Fruit fly (Drosophila melanogaster): ENCODE results near the gene mtDNA-helicase.

Gene mtDNA-helicase

dm6 chr2L:9938631-9939256 is 45.5 kb upstream of the mtDNA-helicase start, which contains the start of the genes Datp and CG4619 (continued):
- peak; percentile 93 for TF ChIP-seq CG9437 (GFP tag; optimal IDR thresholded peaks at IDR 0.05)
- TF ChIP-seq croc (GFP tag; conservative IDR thresholded peaks at IDR 0.05) = peak; percentile 24; the same call in 1 of the 3 replicates
- TF ChIP-seq fd96Cb (tag; optimal IDR thresholded peaks at IDR 0.05) = no peak
- TF ChIP-seq D (optimal IDR thresholded peaks at IDR 0.05) = no peak
- TF ChIP-seq D (GFP tag; optimal IDR thresholded peaks at IDR 0.05) = no peak
- no peak for TF ChIP-seq Six4 (GFP tag; optimal IDR thresholded peaks at IDR 0.05)
- peak; percentile 43 for TF ChIP-seq vfl (GFP tag; optimal IDR thresholded peaks at IDR 0.05)
- TF ChIP-seq Hey (tag; optimal IDR thresholded peaks at IDR 0.05) = no peak
- TF ChIP-seq CG9215 (GFP tag; IDR thresholded peaks at IDR 0.05) = peak; percentile 38
- no peak for TF ChIP-seq eve (GFP tag; optimal IDR thresholded peaks at IDR 0.05)
- TF ChIP-seq bbx (GFP tag; IDR thresholded peaks at IDR 0.05; ENCODE audit: partially characterized antibody) = peak; percentile 46
- peak; percentile 83 for TF ChIP-seq CG3847 (GFP tag; IDR thresholded peaks at IDR 0.05)
- TF ChIP-seq HHEX (GFP tag; optimal IDR thresholded peaks at IDR 0.05) = peak; percentile 7
- no peak for TF ChIP-seq chm (GFP tag; IDR thresholded peaks at IDR 0.05)
- TF ChIP-seq ro (GFP tag; IDR thresholded peaks at IDR 0.05) = no peak
- no peak for TF ChIP-seq CG12104 (GFP tag; optimal IDR thresholded peaks at IDR 0.05)
- peak; percentile 19 for TF ChIP-seq zf30C (GFP tag; optimal IDR thresholded peaks at IDR 0.05)
- TF ChIP-seq Hmr (GFP tag; optimal IDR thresholded peaks at IDR 0.05) = no peak
- no peak for TF ChIP-seq Rx (GFP tag; IDR thresholded peaks at IDR 0.05)
- TF ChIP-seq CG10321 (GFP tag; IDR thresholded peaks at IDR 0.05) = no peak
- TF ChIP-seq CG12659 (GFP tag; optimal IDR thresholded peaks at IDR 0.05) = peak; percentile 44
- TF ChIP-seq pros (GFP tag; optimal IDR thresholded peaks at IDR 0.05) = no peak
- peak; percentile 33; the same call in 1 of the 2 replicates for TF ChIP-seq Taf1 (GFP tag; IDR thresholded peaks at IDR 0.05)
- peak; percentile 60 for TF ChIP-seq CG7786 (GFP tag; optimal IDR thresholded peaks at IDR 0.05)
- no peak for TF ChIP-seq ac (GFP tag; optimal IDR thresholded peaks at IDR 0.05)
- TF ChIP-seq CG8924 (tag; optimal IDR thresholded peaks at IDR 0.05) = no peak
- TF ChIP-seq rib (GFP tag; IDR thresholded peaks at IDR 0.05) = no peak
- TF ChIP-seq unpg (GFP tag; optimal IDR thresholded peaks at IDR 0.05) = no peak
- no peak for TF ChIP-seq gsb (GFP tag; IDR thresholded peaks at IDR 0.05)
- TF ChIP-seq z (GFP tag; IDR thresholded peaks at IDR 0.05) = no peak
- no peak for TF ChIP-seq ttk (GFP tag; IDR thresholded peaks at IDR 0.05)
- TF ChIP-seq aop (GFP tag; IDR thresholded peaks at IDR 0.05) = no peak
- peak; percentile 50 for TF ChIP-seq Neu2 (GFP tag; optimal IDR thresholded peaks at IDR 0.05; ENCODE audit: borderline replicate concordance)
- TF ChIP-seq mam (GFP tag; optimal IDR thresholded peaks at IDR 0.05) = peak; percentile 63
- TF ChIP-seq YL-1 (GFP tag; optimal IDR thresholded peaks at IDR 0.05) = peak; percentile 68
- TF ChIP-seq CG6689 (GFP tag; IDR thresholded peaks at IDR 0.05) = no peak
- peak; percentile 42 for TF ChIP-seq Dip3 (GFP tag; optimal IDR thresholded peaks at IDR 0.05)
- TF ChIP-seq CG33557 (GFP tag; optimal IDR thresholded peaks at IDR 0.05) = no peak
- TF ChIP-seq dpn (GFP tag; optimal IDR thresholded peaks at IDR 0.05) = peak; percentile 63 to 66
- peak; percentile 1 for TF ChIP-seq Chrac-16 (GFP tag; optimal IDR thresholded peaks at IDR 0.05)
- peak; percentile 77 for TF ChIP-seq zfh2 (GFP tag; optimal IDR thresholded peaks at IDR 0.05)
- no peak for TF ChIP-seq tap (tag; optimal IDR thresholded peaks at IDR 0.05)
- TF ChIP-seq Opbp (GFP tag; IDR thresholded peaks at IDR 0.05; ENCODE audit: partially characterized antibody) = no peak
- TF ChIP-seq CG5953 (GFP tag; IDR thresholded peaks at IDR 0.05) = no peak
- TF ChIP-seq Fer3 (tag; optimal IDR thresholded peaks at IDR 0.05) = no peak
- TF ChIP-seq CG8388 (GFP tag; optimal IDR thresholded peaks at IDR 0.05) = no peak
- peak; percentile 93 for TF ChIP-seq Sry-β (GFP tag; optimal IDR thresholded peaks at IDR 0.05)
- peak; percentile 74 for TF ChIP-seq CG11456 (GFP tag; IDR thresholded peaks at IDR 0.05)
- TF ChIP-seq CG6791 (GFP tag; IDR thresholded peaks at IDR 0.05; ENCODE audit: partially characterized antibody) = peak; percentile 65; the same call in 1 of the 3 replicates
- TF ChIP-seq CG8290 (GFP tag; optimal IDR thresholded peaks at IDR 0.05) = no peak
- no peak for TF ChIP-seq CG8290 (tag; optimal IDR thresholded peaks at IDR 0.05)

All from whole organism, embryonic.